Fruit fly (Drosophila melanogaster): ENCODE measurements around the gene CG16721.
A peak's percentile ranks its signal among the peaks of the same experiment; 100 is the strongest.

Gene CG16721

dm6 chrX:5886764-5887555, 7.3 kb downstream of the CG16721 start (continued):
- TF ChIP-seq lola (GFP tag; optimal IDR thresholded peaks at IDR 0.05): peak in 1 of 3 experiments; percentile 30
- no peak for TF ChIP-seq Hr51 (GFP tag; optimal IDR thresholded peaks at IDR 0.05)
- TF ChIP-seq ro (GFP tag; IDR thresholded peaks at IDR 0.05): no peak
- no peak for TF ChIP-seq CG10274 (GFP tag; optimal IDR thresholded peaks at IDR 0.05)
- no peak for TF ChIP-seq mam (GFP tag; optimal IDR thresholded peaks at IDR 0.05)
- TF ChIP-seq schlank (tag; optimal IDR thresholded peaks at IDR 0.05): no peak
- TF ChIP-seq grau (tag; optimal IDR thresholded peaks at IDR 0.05): peak; percentile 93
- no peak for TF ChIP-seq lov (optimal IDR thresholded peaks at IDR 0.05)
- 0 out of 3 replicates have a peak, but pooled peaks have one; percentile 48 for TF ChIP-seq lov (GFP tag; IDR thresholded peaks at IDR 0.05)
- no peak for TF ChIP-seq CG31388 (GFP tag; optimal IDR thresholded peaks at IDR 0.05)
- peak; percentile 8 for TF ChIP-seq phol (tag; optimal IDR thresholded peaks at IDR 0.05)
- no peak for TF ChIP-seq CG11093 (GFP tag; IDR thresholded peaks at IDR 0.05)
- TF ChIP-seq Eip74EF (GFP tag; optimal IDR thresholded peaks at IDR 0.05): no peak
- TF ChIP-seq CG3065 (GFP tag; optimal IDR thresholded peaks at IDR 0.05): no peak
- TF ChIP-seq fd96Cb (tag; optimal IDR thresholded peaks at IDR 0.05): no peak
- no peak for TF ChIP-seq cas (GFP tag; IDR thresholded peaks at IDR 0.05)
- TF ChIP-seq pzg (GFP tag; optimal IDR thresholded peaks at IDR 0.05): no peak
- peak; percentile 57; the same call in 2 of the 3 replicates for TF ChIP-seq otp (GFP tag; IDR thresholded peaks at IDR 0.05)
- no peak for TF ChIP-seq unpg (GFP tag; optimal IDR thresholded peaks at IDR 0.05)
- TF ChIP-seq Rx (GFP tag; IDR thresholded peaks at IDR 0.05): no peak
- TF ChIP-seq CG1529 (GFP tag; optimal IDR thresholded peaks at IDR 0.05): no peak
- peak; percentile 22 for TF ChIP-seq CG17829 (tag; optimal IDR thresholded peaks at IDR 0.05)
- no peak for TF ChIP-seq CG12744 (GFP tag; optimal IDR thresholded peaks at IDR 0.05)
- TF ChIP-seq Vsx1 (GFP tag; optimal IDR thresholded peaks at IDR 0.05): no peak
- TF ChIP-seq dmrt99B (tag; optimal IDR thresholded peaks at IDR 0.05): no peak
- no peak for TF ChIP-seq ken (GFP tag; IDR thresholded peaks at IDR 0.05)
- TF ChIP-seq CG12299 (tag; optimal IDR thresholded peaks at IDR 0.05): no peak
- no peak for TF ChIP-seq CG31365 (tag; optimal IDR thresholded peaks at IDR 0.05)
- TF ChIP-seq chn (GFP tag; optimal IDR thresholded peaks at IDR 0.05): peak; percentile 2
- TF ChIP-seq CG6254 (GFP tag; optimal IDR thresholded peaks at IDR 0.05): no peak
- no peak for TF ChIP-seq gfzf (GFP tag; optimal IDR thresholded peaks at IDR 0.05)
- TF ChIP-seq Hr3 (GFP tag; optimal IDR thresholded peaks at IDR 0.05): no peak
- peak; percentile 18 for TF ChIP-seq Hsf (GFP tag; optimal IDR thresholded peaks at IDR 0.05)
- TF ChIP-seq CG30403 (GFP tag; optimal IDR thresholded peaks at IDR 0.05): no peak
- no peak for TF ChIP-seq ac (GFP tag; optimal IDR thresholded peaks at IDR 0.05)
- no peak for TF ChIP-seq CG8281 (tag; optimal IDR thresholded peaks at IDR 0.05)
- TF ChIP-seq slou (GFP tag; optimal IDR thresholded peaks at IDR 0.05): no peak
- peak; percentile 91 for TF ChIP-seq sens (GFP tag)
- no peak for TF ChIP-seq BtbVII (GFP tag; optimal IDR thresholded peaks at IDR 0.05)
- no peak for TF ChIP-seq inv (GFP tag; IDR thresholded peaks at IDR 0.05; ENCODE audit: partially characterized antibody)
- no peak for TF ChIP-seq shn (GFP tag; optimal IDR thresholded peaks at IDR 0.05)
- no peak for TF ChIP-seq fd102C (GFP tag; optimal IDR thresholded peaks at IDR 0.05)
- TF ChIP-seq B-H1 (GFP tag; IDR thresholded peaks at IDR 0.05): no peak
- no peak for TF ChIP-seq CG10565 (GFP tag; optimal IDR thresholded peaks at IDR 0.05)
- TF ChIP-seq dan (GFP tag; IDR thresholded peaks at IDR 0.05): no peak
- no peak for TF ChIP-seq NFAT (GFP tag; IDR thresholded peaks at IDR 0.05)
- no peak for TF ChIP-seq CG13296 (GFP tag; optimal IDR thresholded peaks at IDR 0.05)
- TF ChIP-seq Ets65A (GFP tag): no peak
- TF ChIP-seq H2.0 (GFP tag; IDR thresholded peaks at IDR 0.05): no peak
- no peak for TF ChIP-seq HmgZ (tag; optimal IDR thresholded peaks at IDR 0.05)
